Worm (Caenorhabditis elegans) whole organism, L1 larva: Measurements from ENCODE around the gene F58G1.2.

Experiments used
- blmp-1 ChIP-seq: fragments of 150-350 bp; optimal IDR thresholded peaks from 2 replicates; lab custom pipeline; 2014; ENCODE audit warnings: missing biosample characterization, missing genetic modification characterization
- lin-13 ChIP-seq: fragments of 150-350 bp; optimal IDR thresholded peaks from 2 replicates; lab custom pipeline; 2014; ENCODE audit warnings: missing biosample characterization, missing genetic modification reagents, missing genetic modification characterization
- nhr-76 ChIP-seq: sonication (generic microtip); optimal IDR thresholded peaks from 2 replicates; lab custom pipeline; 2017; ENCODE audit warnings: missing biosample characterization, missing genetic modification characterization
- skn-1 ChIP-seq: fragments of 150-350 bp; optimal IDR thresholded peaks from 2 replicates; lab custom pipeline; 2014; ENCODE audit warnings: missing biosample characterization, missing genetic modification characterization
- sptf-1 ChIP-seq: fragments of 150-350 bp; optimal IDR thresholded peaks from 2 replicates; lab custom pipeline; 2014; ENCODE audit warnings: missing biosample characterization, missing genetic modification characterization
- tbx-2 ChIP-seq: sonication (generic microtip); optimal IDR thresholded peaks from 2 replicates; lab custom pipeline; 2016; ENCODE audit warnings: missing genetic modification characterization, missing compliant biosample characterization

DNA sequence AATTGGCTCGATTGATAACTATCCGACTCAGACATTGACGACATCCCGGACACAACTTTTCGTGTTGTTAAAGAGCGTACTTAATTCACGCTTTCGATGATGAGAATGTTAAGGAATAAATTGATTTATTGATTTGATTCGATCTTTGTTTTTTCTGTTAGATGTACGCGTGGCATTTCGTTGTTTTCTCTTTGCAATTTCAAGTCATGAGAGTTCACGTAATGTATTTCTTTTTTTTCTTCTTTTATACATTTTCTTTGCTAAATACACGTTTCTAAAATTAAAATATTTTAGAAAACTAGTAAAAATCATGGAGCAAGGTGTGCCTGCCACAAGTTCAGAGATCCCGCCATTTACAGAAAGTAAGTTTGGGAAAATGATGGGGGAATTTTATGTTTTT lies 35.9 kb upstream of the F58G1.2 start, which contains the start of the genes Y38F1A.1 and Y38F1A.2:
- TF ChIP-seq lin-13 (GFP tag; lab: Kevin White, UChicago) (no peak), sptf-1 (tag; lab: Kevin White, UChicago) (no peak), nhr-76 (tag; lab: Kevin White, UChicago) (no peak), skn-1 (tag; lab: Kevin White, UChicago) (no peak), tbx-2 (tag; lab: Kevin White, UChicago) (no peak), blmp-1 (tag; lab: Kevin White, UChicago) (no peak)
